Fruit fly (Drosophila melanogaster): ENCODE measurements around the gene wupA.

The wupA gene

DNA sequence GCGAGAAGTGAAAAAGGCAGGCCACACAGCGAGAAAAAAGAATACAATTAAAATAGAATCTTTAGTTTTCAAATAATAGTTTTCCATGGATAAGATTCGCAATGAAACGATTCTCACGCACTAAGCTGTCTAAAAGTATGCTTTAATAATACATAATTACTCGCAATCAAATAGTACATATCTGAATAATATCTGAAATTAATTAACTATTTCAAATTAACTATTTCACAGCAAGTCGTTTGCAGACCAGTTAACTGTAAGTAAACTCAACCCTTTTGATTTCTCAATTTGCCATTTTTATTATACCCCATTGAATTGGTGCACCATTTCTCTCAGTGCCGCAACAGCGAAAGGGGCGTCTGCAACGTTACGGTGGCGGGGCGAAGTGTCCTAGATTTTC lies 8.8 kb upstream of the wupA start (continued):
- TF ChIP-seq eve (GFP tag; optimal IDR thresholded peaks at IDR 0.05) (peak in 1 of 2 experiments; percentile 16), Dp (GFP tag; optimal IDR thresholded peaks at IDR 0.05) (no peak), bcd (GFP tag; optimal IDR thresholded peaks at IDR 0.05) (peak; percentile 30), CG5245 (GFP tag; optimal IDR thresholded peaks at IDR 0.05) (no peak), sug (tag; optimal IDR thresholded peaks at IDR 0.05) (peak; percentile 8), cwo (GFP tag; optimal IDR thresholded peaks at IDR 0.05) (peak; percentile 33), CG6683 (GFP tag; optimal IDR thresholded peaks at IDR 0.05) (peak; percentile 12), odd (GFP tag; optimal IDR thresholded peaks at IDR 0.05) (peak; percentile 17), CG1603 (tag; optimal IDR thresholded peaks at IDR 0.05) (no peak), Meics (GFP tag; optimal IDR thresholded peaks at IDR 0.05) (peak; percentile 64), Hr51 (GFP tag; optimal IDR thresholded peaks at IDR 0.05) (peak in 1 of 2 experiments; percentile 42), Rx (GFP tag; IDR thresholded peaks at IDR 0.05) (no peak), CoRest (tag; optimal IDR thresholded peaks at IDR 0.05) (peak; percentile 39), sens-2 (GFP tag; IDR thresholded peaks at IDR 0.05) (no peak), Ptx1 (GFP tag; IDR thresholded peaks at IDR 0.05) (0 out of 2 replicates have a peak, but pooled peaks have one; percentile 18), Bgb (GFP tag; IDR thresholded peaks at IDR 0.05; ENCODE audit: partially characterized antibody) (no peak), CG12391 (tag; optimal IDR thresholded peaks at IDR 0.05) (peak; percentile 33), CG7556 (GFP tag; optimal IDR thresholded peaks at IDR 0.05) (peak; percentile 74), Nf-YC (tag; optimal IDR thresholded peaks at IDR 0.05) (peak; percentile 2), Side (GFP tag; optimal IDR thresholded peaks at IDR 0.05) (no peak), tio (GFP tag; optimal IDR thresholded peaks at IDR 0.05) (peak; percentile 35), trem (tag; optimal IDR thresholded peaks at IDR 0.05) (no peak), CG9932 (GFP tag; IDR thresholded peaks at IDR 0.05) (no peak), Doc3 (GFP tag; IDR thresholded peaks at IDR 0.05; ENCODE audit: partially characterized antibody) (no peak), ind (GFP tag; optimal IDR thresholded peaks at IDR 0.05) (peak; percentile 2), gsb-n (tag; optimal IDR thresholded peaks at IDR 0.05) (no peak), TFAM (GFP tag; optimal IDR thresholded peaks at IDR 0.05) (no peak), aop (GFP tag; IDR thresholded peaks at IDR 0.05) (no peak), CG3281 (GFP tag; optimal IDR thresholded peaks at IDR 0.05) (peak; percentile 58), CG10543 (GFP tag; optimal IDR thresholded peaks at IDR 0.05) (peak; percentile 38), CG15073 (GFP tag; optimal IDR thresholded peaks at IDR 0.05) (no peak), row (GFP tag; IDR thresholded peaks at IDR 0.05) (peak; percentile 34; the same call in 1 of the 3 replicates), mam (GFP tag; optimal IDR thresholded peaks at IDR 0.05) (peak; percentile 3), dpn (GFP tag; optimal IDR thresholded peaks at IDR 0.05) (peak in 1 of 2 experiments; percentile 16), az2 (GFP tag; optimal IDR thresholded peaks at IDR 0.05) (no peak), Hand (GFP tag; optimal IDR thresholded peaks at IDR 0.05) (peak; percentile 60), CG8290 (GFP tag; optimal IDR thresholded peaks at IDR 0.05) (no peak), CG8290 (tag; optimal IDR thresholded peaks at IDR 0.05) (peak in 1 of 2 experiments; percentile 18), CG18599 (GFP tag; optimal IDR thresholded peaks at IDR 0.05) (peak; percentile 77), Sry-β (GFP tag; optimal IDR thresholded peaks at IDR 0.05) (no peak), D (optimal IDR thresholded peaks at IDR 0.05) (no peak), D (GFP tag; optimal IDR thresholded peaks at IDR 0.05) (no peak), abd-A (tag; optimal IDR thresholded peaks at IDR 0.05) (no peak), gsb (GFP tag; IDR thresholded peaks at IDR 0.05) (no peak), CG9437 (GFP tag; optimal IDR thresholded peaks at IDR 0.05) (peak; percentile 3), Kr (GFP tag; optimal IDR thresholded peaks at IDR 0.05) (no peak), corto (GFP tag; optimal IDR thresholded peaks at IDR 0.05) (no peak), phol (tag; optimal IDR thresholded peaks at IDR 0.05) (peak; percentile 31), lilli (GFP tag; optimal IDR thresholded peaks at IDR 0.05) (peak; percentile 15), Xbp1 (GFP tag; optimal IDR thresholded peaks at IDR 0.05) (no peak), D19B (GFP tag; optimal IDR thresholded peaks at IDR 0.05) (peak; percentile 8)
